Fruit fly (Drosophila melanogaster) whole organism, embryonic: Measurements from ENCODE around the gene CG13043.
A peak's percentile ranks its signal among the peaks of the same experiment; 100 is the strongest.

ENCODE experiments used
- Bdp1 ChIP-seq: fragments of 200-800 bp; sonication (Bioruptor generic); optimal IDR thresholded peaks from 3 replicates; lab custom pipeline; 2016; ENCODE audit warnings: missing biosample characterization, missing genetic modification characterization
- CG10267 ChIP-seq: fragments of 200-800 bp; sonication (Bioruptor generic); optimal IDR thresholded peaks from 2 replicates; lab custom pipeline; 2018; ENCODE audit warnings: missing biosample characterization, mild to moderate bottlenecking, missing genetic modification characterization, moderate library complexity
- CG10565 ChIP-seq: fragments of 200-800 bp; sonication (Bioruptor generic); optimal IDR thresholded peaks from 3 replicates; lab custom pipeline; 2016; ENCODE audit warnings: missing biosample characterization, mild to moderate bottlenecking, missing genetic modification characterization
- CG12299 ChIP-seq: fragments of 200-800 bp; sonication (Bioruptor generic); optimal IDR thresholded peaks from 2 replicates; lab custom pipeline; 2018; ENCODE audit warnings: missing biosample characterization, mild to moderate bottlenecking, missing genetic modification characterization
- CG12659 ChIP-seq: fragments of 200-800 bp; sonication (Bioruptor generic); optimal IDR thresholded peaks from 3 replicates; lab custom pipeline; 2017; ENCODE audit warnings: mild to moderate bottlenecking, missing biosample characterization, missing genetic modification reagents, missing genetic modification characterization
- CG13894 ChIP-seq: fragments of 200-800 bp; sonication (Bioruptor generic); optimal IDR thresholded peaks from 3 replicates; lab custom pipeline; 2018; ENCODE audit warnings: missing biosample characterization, mild to moderate bottlenecking, missing genetic modification characterization, moderate library complexity
- CG14667 ChIP-seq: fragments of 200-800 bp; sonication (Bioruptor generic); IDR thresholded peaks from 2 replicates; pipeline ENCODE4 v1.3.6; 2022; ENCODE audit warnings: missing biosample characterization, missing genetic modification characterization
- CG15479 ChIP-seq: fragments of 200-800 bp; sonication (Bioruptor generic); optimal IDR thresholded peaks from 3 replicates; lab custom pipeline; 2019; ENCODE audit warnings: missing biosample characterization, mild to moderate bottlenecking, missing genetic modification characterization, moderate library complexity
- CG2199 ChIP-seq: fragments of 200-800 bp; sonication (Bioruptor generic); IDR thresholded peaks from 3 replicates; pipeline ENCODE4 v1.3.6; 2022; ENCODE audit warnings: missing biosample characterization, missing genetic modification characterization
- CG34376 ChIP-seq: fragments of 200-800 bp; sonication (Bioruptor generic); optimal IDR thresholded peaks from 2 replicates; lab custom pipeline; 2018; ENCODE audit warnings: missing biosample characterization, mild to moderate bottlenecking, missing genetic modification characterization
- CG3847 ChIP-seq: fragments of 200-800 bp; sonication (Bioruptor generic); IDR thresholded peaks from 2 replicates; pipeline ENCODE4 v1.3.6; 2022; ENCODE audit warnings: missing biosample characterization, missing genetic modification characterization
- CG6791 ChIP-seq: fragments of 200-800 bp; sonication (Bioruptor generic); IDR thresholded peaks from 3 replicates; pipeline ENCODE4 v1.3.6; 2022; ENCODE audit warnings: missing biosample characterization, missing genetic modification characterization; ENCODE audit not compliant: partially characterized antibody
- CG7963 ChIP-seq: fragments of 200-800 bp; sonication (Bioruptor generic); IDR thresholded peaks from 3 replicates; pipeline ENCODE4 v1.3.6; 2022; ENCODE audit warnings: missing biosample characterization, missing genetic modification characterization; ENCODE audit not compliant: partially characterized antibody
- CG7987 ChIP-seq: fragments of 200-800 bp; sonication (Bioruptor generic); optimal IDR thresholded peaks from 2 replicates; lab custom pipeline; 2018; ENCODE audit warnings: missing biosample characterization, mild to moderate bottlenecking, missing genetic modification characterization, moderate library complexity
- Dll ChIP-seq: fragments of 200-800 bp; sonication (Bioruptor generic); IDR thresholded peaks from 4 replicates; pipeline ENCODE4 v1.3.6; 2022; ENCODE audit warnings: missing biosample characterization, missing genetic modification characterization; ENCODE audit not compliant: partially characterized antibody
- Ets97D ChIP-seq: fragments of 200-800 bp; sonication (Bioruptor generic); optimal IDR thresholded peaks from 3 replicates; lab custom pipeline; 2016; ENCODE audit warnings: missing biosample characterization, missing genetic modification characterization
- Lim3 ChIP-seq: fragments of 200-800 bp; sonication (Bioruptor generic); IDR thresholded peaks from 2 replicates; pipeline ENCODE4 v1.3.6; 2022; ENCODE audit warnings: missing biosample characterization, missing genetic modification characterization
- MBD-R2 ChIP-seq: fragments of 200-800 bp; sonication (Bioruptor generic); IDR thresholded peaks from 2 replicates; pipeline ENCODE4 v1.3.6; 2022; ENCODE audit warnings: missing biosample characterization, missing genetic modification characterization
- Med ChIP-seq: fragments of 200-800 bp; sonication (Bioruptor generic); peaks from one replicate; lab custom pipeline; 2016; ENCODE audit warnings: missing biosample characterization, missing genetic modification characterization, mild to moderate bottlenecking, inconsistent platforms, moderate library complexity
- Nf-YC ChIP-seq: fragments of 200-800 bp; optimal IDR thresholded peaks from 3 replicates; lab custom pipeline; 2019; ENCODE audit warnings: missing biosample characterization, mild to moderate bottlenecking, missing genetic modification characterization, moderate library complexity
- Pdp1 ChIP-seq, 2 experiments: fragments of 200-800 bp; sonication (Bioruptor generic); optimal IDR thresholded peaks; 3 replicates each; lab custom pipeline; 2016; ENCODE audit warnings: missing biosample characterization in 2 of 2, missing genetic modification characterization in 2 of 2, mild to moderate bottlenecking in 1 of 2, moderate library complexity in 1 of 2
- Scr ChIP-seq: fragments of 200-800 bp; sonication (Bioruptor generic); IDR thresholded peaks from 2 replicates; pipeline ENCODE4 v1.3.6; 2022; ENCODE audit warnings: missing biosample characterization, missing genetic modification characterization; ENCODE audit not compliant: partially characterized antibody
- Sin3A ChIP-seq: fragments of >200 bp; optimal IDR thresholded peaks from 2 replicates; lab custom pipeline; 2018
- Sry-δ ChIP-seq: fragments of 200-800 bp; sonication (Bioruptor generic); optimal IDR thresholded peaks from 2 replicates; lab custom pipeline; 2016; ENCODE audit warnings: missing biosample characterization, missing genetic modification characterization
- YL-1 ChIP-seq: fragments of 200-800 bp; sonication (Bioruptor generic); optimal IDR thresholded peaks from 3 replicates; lab custom pipeline; 2017; ENCODE audit warnings: missing biosample characterization, mild to moderate bottlenecking, missing genetic modification characterization
- chn ChIP-seq: fragments of 200-800 bp; sonication (Bioruptor generic); optimal IDR thresholded peaks from 2 replicates; lab custom pipeline; 2016; ENCODE audit warnings: missing biosample characterization, missing genetic modification characterization
- croc ChIP-seq: fragments of 200-800 bp; sonication (Bioruptor generic); conservative IDR thresholded peaks from 3 replicates; pipeline ENCODE4 v1.3.6; 2022; ENCODE audit warnings: missing biosample characterization, missing genetic modification characterization
- esg ChIP-seq: fragments of 200-800 bp; sonication (Bioruptor generic); conservative IDR thresholded peaks from 2 replicates; pipeline ENCODE4 v1.3.6; 2022; ENCODE audit warnings: missing biosample characterization, missing genetic modification characterization
- exex ChIP-seq: fragments of 200-800 bp; sonication (Bioruptor generic); optimal IDR thresholded peaks from 4 replicates; lab custom pipeline; 2018; ENCODE audit warnings: missing biosample characterization, mild to moderate bottlenecking, missing genetic modification characterization, moderate library complexity
- gfzf ChIP-seq: fragments of 200-800 bp; sonication (Bioruptor generic); optimal IDR thresholded peaks from 2 replicates; lab custom pipeline; 2016; ENCODE audit warnings: missing biosample characterization, mild to moderate bottlenecking, missing genetic modification characterization, moderate library complexity
- kah ChIP-seq: fragments of 200-800 bp; sonication (Bioruptor generic); optimal IDR thresholded peaks from 2 replicates; lab custom pipeline; 2018; ENCODE audit warnings: missing biosample characterization, mild to moderate bottlenecking, missing genetic modification characterization
- oc ChIP-seq: fragments of 200-800 bp; sonication (Bioruptor generic); optimal IDR thresholded peaks from 2 replicates; lab custom pipeline; 2018; ENCODE audit warnings: missing biosample characterization, mild to moderate bottlenecking, missing genetic modification characterization, moderate library complexity
- phol ChIP-seq: fragments of 200-800 bp; sonication (Bioruptor generic); optimal IDR thresholded peaks from 3 replicates; lab custom pipeline; 2018; ENCODE audit warnings: missing biosample characterization, mild to moderate bottlenecking, missing genetic modification characterization, moderate library complexity
- pzg ChIP-seq: fragments of 200-800 bp; sonication (Bioruptor generic); optimal IDR thresholded peaks from 3 replicates; lab custom pipeline; 2018; ENCODE audit warnings: missing biosample characterization, mild to moderate bottlenecking, missing genetic modification characterization, moderate library complexity
- repo ChIP-seq: fragments of 200-800 bp; sonication (Bioruptor generic); optimal IDR thresholded peaks from 2 replicates; lab custom pipeline; 2016; ENCODE audit warnings: missing biosample characterization, missing genetic modification characterization
- row ChIP-seq: fragments of 200-800 bp; sonication (Bioruptor generic); IDR thresholded peaks from 3 replicates; pipeline ENCODE4 v1.3.6; 2022; ENCODE audit warnings: missing biosample characterization, missing genetic modification characterization
- sqz ChIP-seq: fragments of 200-800 bp; sonication (Bioruptor generic); optimal IDR thresholded peaks from 3 replicates; lab custom pipeline; 2018; ENCODE audit warnings: missing biosample characterization, mild to moderate bottlenecking, missing genetic modification characterization
- stwl ChIP-seq: fragments of 200-800 bp; sonication (Bioruptor generic); optimal IDR thresholded peaks from 3 replicates; lab custom pipeline; 2018; ENCODE audit warnings: missing biosample characterization, mild to moderate bottlenecking, missing genetic modification characterization, moderate library complexity
- sug ChIP-seq: fragments of 200-800 bp; optimal IDR thresholded peaks from 2 replicates; lab custom pipeline; 2019; ENCODE audit warnings: missing biosample characterization, mild to moderate bottlenecking, missing genetic modification characterization, moderate library complexity
- tll ChIP-seq, 2 experiments: fragments of 200-800 bp in 1 of 2; fragments of >200 bp in 1 of 2; sonication (Bioruptor generic) in 1 of 2; optimal IDR thresholded peaks; 2 replicates each; lab custom pipeline; 2017 to 2019; ENCODE audit warnings: missing biosample characterization in 2 of 2, missing genetic modification characterization in 2 of 2, mild to moderate bottlenecking in 1 of 2, moderate library complexity in 1 of 2
- trem ChIP-seq: fragments of 200-800 bp; optimal IDR thresholded peaks from 3 replicates; lab custom pipeline; 2019; ENCODE audit warnings: missing biosample characterization, mild to moderate bottlenecking, missing genetic modification characterization, moderate library complexity
- vvl ChIP-seq: fragments of 200-800 bp; sonication (Bioruptor generic); IDR thresholded peaks from 2 replicates; pipeline ENCODE4 v1.3.6; 2022; ENCODE audit warnings: missing biosample characterization, missing genetic modification characterization

CG13043 gene

dm6 chr3L:16351770-16352429 lies 46.2 kb upstream of the CG13043 start, which contains the start of the genes Golgin104 and Tcs3 (continued):
- peak; percentile 41; the same call in 1 of the 2 replicates for TF ChIP-seq CG3847 (GFP tag; lab: Robert Waterston, UW)
- TF ChIP-seq Pdp1 (GFP tag; optimal IDR thresholded peaks at IDR 0.05; lab: Kevin White, UChicago) = peak in 1 of 2 experiments; percentile 3
- no peak for TF ChIP-seq CG2199
- TF ChIP-seq sug (tag; lab: Kevin White, UChicago) = no peak
- TF ChIP-seq Sry-δ (GFP tag; lab: Kevin White, UChicago) = peak; percentile 16
- TF ChIP-seq CG10565 (GFP tag; lab: Kevin White, UChicago) = no peak
- TF ChIP-seq CG12659 (GFP tag; lab: Kevin White, UChicago) = peak; percentile 26
- TF ChIP-seq exex (tag; lab: Kevin White, UChicago) = peak; percentile 8
- peak; percentile 99 for TF ChIP-seq trem (tag; lab: Kevin White, UChicago)
- no peak for TF ChIP-seq oc (tag; lab: Kevin White, UChicago)
- peak; percentile 75 for TF ChIP-seq pzg (GFP tag; lab: Kevin White, UChicago)
- no peak for TF ChIP-seq CG13894 (tag; lab: Kevin White, UChicago)
- TF ChIP-seq gfzf = peak; percentile 69
- TF ChIP-seq Ets97D (GFP tag; lab: Kevin White, UChicago) = peak; percentile 26
- TF ChIP-seq stwl = peak; percentile 75
- peak; percentile 19; the same call in 1 of the 2 replicates for TF ChIP-seq vvl (GFP tag; lab: Robert Waterston, UW)
- no peak for TF ChIP-seq CG7987 (GFP tag; lab: Kevin White, UChicago)
- peak in 1 of 2 experiments; percentile 7 for TF ChIP-seq tll (GFP tag; optimal IDR thresholded peaks at IDR 0.05; lab: Kevin White, UChicago)
- TF ChIP-seq croc (GFP tag; lab: Robert Waterston, UW) = no peak
- TF ChIP-seq Sin3A (lab: Kevin White, UChicago) = peak; percentile 69
- peak; percentile 4 for TF ChIP-seq phol (tag; lab: Kevin White, UChicago)
- no peak for TF ChIP-seq CG14667 (GFP tag; lab: Robert Waterston, UW)
- TF ChIP-seq Lim3 (GFP tag; lab: Robert Waterston, UW) = no peak
- no peak for TF ChIP-seq sqz (GFP tag; lab: Kevin White, UChicago)
- TF ChIP-seq Scr = peak; percentile 38; the same call in 1 of the 2 replicates
- no peak for TF ChIP-seq esg (GFP tag; lab: Robert Waterston, UW)
- TF ChIP-seq YL-1 (GFP tag; lab: Kevin White, UChicago) = peak; percentile 63
- TF ChIP-seq row (GFP tag; lab: Robert Waterston, UW) = peak; percentile 39; the same call in 1 of the 3 replicates
- peak; percentile 38; the same call in 1 of the 4 replicates for TF ChIP-seq Dll (GFP tag; lab: Robert Waterston, UW)
- TF ChIP-seq Nf-YC (tag; lab: Kevin White, UChicago) = no peak
- no peak for TF ChIP-seq CG15479
- TF ChIP-seq MBD-R2 (GFP tag; lab: Robert Waterston, UW) = peak; percentile 99
- peak; percentile 52 for TF ChIP-seq kah (GFP tag; lab: Kevin White, UChicago)
- no peak for TF ChIP-seq chn
- peak; percentile 3 for TF ChIP-seq CG10267 (tag; lab: Kevin White, UChicago)
- TF ChIP-seq Med (GFP tag; lab: Kevin White, UChicago) = peak; percentile 63
- TF ChIP-seq CG12299 = no peak

dm6 chr3L:16349686-16350085 lies 44.0 kb upstream of the CG13043 start:
- TF ChIP-seq CG7963 (GFP tag; lab: Robert Waterston, UW) (0 out of 3 replicates have a peak, but pooled peaks have one; percentile 8), Bdp1 (GFP tag; lab: Kevin White, UChicago) (peak; percentile 95), CG6791 (GFP tag; lab: Robert Waterston, UW) (0 out of 3 replicates have a peak, but pooled peaks have one; percentile 43), Med (GFP tag; lab: Kevin White, UChicago) (peak; percentile 5), repo (GFP tag; lab: Kevin White, UChicago) (no peak), CG34376 (GFP tag; lab: Kevin White, UChicago) (no peak)
